Worm (Caenorhabditis elegans) whole organism, early embryonic: ENCODE measurements around the gene str-115.

ENCODE experiments used
- B0310.2 ChIP-seq: sonication (generic microtip); optimal IDR thresholded peaks from 2 replicates; lab custom pipeline; 2016; ENCODE audit warnings: mild to moderate bottlenecking, missing genetic modification characterization, missing compliant biosample characterization
- F13C5.2 ChIP-seq: sonication (generic microtip); optimal IDR thresholded peaks from 2 replicates; lab custom pipeline; 2017; ENCODE audit warnings: mild to moderate bottlenecking, missing genetic modification characterization, inconsistent platforms, missing compliant biosample characterization
- ama-1 ChIP-seq: fragments of 150-350 bp; optimal IDR thresholded peaks from 2 replicates; lab custom pipeline; 2014
- hmg-4 ChIP-seq: fragments of 200-800 bp; sonication (Bioruptor generic); optimal IDR thresholded peaks from 2 replicates; lab custom pipeline; 2018; ENCODE audit warnings: mild to moderate bottlenecking, missing genetic modification characterization, missing compliant biosample characterization
- hnd-1 ChIP-seq: sonication (generic microtip); optimal IDR thresholded peaks from 2 replicates; lab custom pipeline; 2016; ENCODE audit warnings: missing genetic modification characterization, missing compliant biosample characterization
- sea-1 ChIP-seq: fragments of 200-800 bp; sonication (Bioruptor generic); conservative IDR thresholded peaks from 2 replicates; pipeline ENCODE4 v1.3.6; 2022; ENCODE audit warnings: missing genetic modification characterization, missing compliant biosample characterization
- tbx-11 ChIP-seq: fragments of 200-800 bp; sonication (Bioruptor generic); IDR thresholded peaks from 2 replicates; pipeline ENCODE4 v1.3.6; 2022; ENCODE audit warnings: missing genetic modification characterization, missing compliant biosample characterization
- tra-4 ChIP-seq: sonication (generic microtip); optimal IDR thresholded peaks from 2 replicates; lab custom pipeline; 2017; ENCODE audit warnings: missing genetic modification characterization, missing compliant biosample characterization

DNA sequence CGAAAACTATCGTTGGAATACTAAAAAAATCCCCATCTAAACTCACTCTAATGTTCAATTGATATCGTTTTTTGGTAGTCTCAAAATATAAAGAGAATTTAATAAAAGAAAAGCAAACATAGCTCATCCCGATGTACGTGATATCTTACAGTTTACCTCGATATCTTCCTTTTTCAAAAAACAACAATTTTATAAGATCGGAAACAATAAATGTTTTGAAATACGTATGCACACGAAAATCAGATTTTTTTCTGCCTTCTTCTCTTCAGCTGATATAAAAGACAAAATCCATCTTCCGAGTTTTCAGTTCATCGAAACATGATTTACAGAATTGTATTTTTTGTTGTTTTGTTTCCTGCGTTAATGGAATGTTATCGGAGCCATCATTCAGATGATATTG is 2.2 kb downstream of the str-115 start, which contains the start of gene clec-222:
- TF ChIP-seq tbx-11, result no peak
- no peak for TF ChIP-seq B0310.2 (tag; lab: Kevin White, UChicago)
- no peak for TF ChIP-seq hnd-1
- TF ChIP-seq ama-1, result no peak
- TF ChIP-seq sea-1 (GFP tag; lab: Robert Waterston, UW), result no peak
- no peak for TF ChIP-seq F13C5.2
- no peak for TF ChIP-seq tra-4 (tag; lab: Kevin White, UChicago)
- no peak for TF ChIP-seq hmg-4 (GFP tag; lab: Kevin White, UChicago)
